Worm (Caenorhabditis elegans) whole organism, late embryonic: ENCODE measurements around the gene E01G6.1.

Source experiments
- ceh-22 ChIP-seq: sonication (generic microtip); optimal IDR thresholded peaks from 2 replicates; lab custom pipeline; 2017; ENCODE audit warnings: missing biosample characterization, missing genetic modification characterization
- ceh-34 ChIP-seq: sonication (generic microtip); optimal IDR thresholded peaks from 2 replicates; lab custom pipeline; 2016; ENCODE audit warnings: mild to moderate bottlenecking, missing genetic modification characterization, missing compliant biosample characterization
- ceh-48 ChIP-seq: sonication (generic microtip); optimal IDR thresholded peaks from 2 replicates; lab custom pipeline; 2016; ENCODE audit warnings: missing genetic modification characterization, inconsistent platforms, missing compliant biosample characterization
- ceh-9 ChIP-seq: sonication (generic microtip); optimal IDR thresholded peaks from 2 replicates; lab custom pipeline; 2016; ENCODE audit warnings: mild to moderate bottlenecking, missing genetic modification characterization, inconsistent platforms, missing compliant biosample characterization
- che-1 ChIP-seq: sonication (generic microtip); optimal IDR thresholded peaks from 2 replicates; lab custom pipeline; 2016; ENCODE audit warnings: mild to moderate bottlenecking, missing genetic modification characterization, missing compliant biosample characterization
- fkh-10 ChIP-seq: fragments of 150-350 bp; optimal IDR thresholded peaks from 2 replicates; lab custom pipeline; 2014; ENCODE audit warnings: missing biosample characterization, missing genetic modification reagents, missing genetic modification characterization
- lin-11 ChIP-seq: fragments of 200-800 bp; sonication (Bioruptor generic); optimal IDR thresholded peaks from 2 replicates; lab custom pipeline; 2018; ENCODE audit warnings: mild to moderate bottlenecking, missing genetic modification characterization, missing compliant biosample characterization
- nfya-1 ChIP-seq: sonication (generic microtip); optimal IDR thresholded peaks from 2 replicates; lab custom pipeline; 2017; ENCODE audit warnings: missing genetic modification characterization, mild to moderate bottlenecking, missing compliant biosample characterization, antibody characterized with exemption, moderate library complexity
- pha-4 ChIP-seq: fragments of 150-350 bp; optimal IDR thresholded peaks from 2 replicates; lab custom pipeline; 2018; ENCODE audit warnings: missing biosample characterization, missing genetic modification reagents, missing genetic modification characterization
- rnt-1 ChIP-seq: sonication (generic microtip); optimal IDR thresholded peaks from 2 replicates; lab custom pipeline; 2016; ENCODE audit warnings: missing genetic modification characterization, missing compliant biosample characterization
- syd-9 ChIP-seq: sonication (generic microtip); optimal IDR thresholded peaks from 2 replicates; lab custom pipeline; 2016; ENCODE audit warnings: mild to moderate bottlenecking, missing genetic modification characterization, moderate library complexity, missing compliant biosample characterization
- tbx-7 ChIP-seq: sonication (generic microtip); optimal IDR thresholded peaks from 2 replicates; lab custom pipeline; 2016; ENCODE audit warnings: missing genotype, missing genetic modification characterization, missing compliant biosample characterization
- unc-3 ChIP-seq, 2 experiments: fragments of 200-800 bp in 1 of 2; sonication (Bioruptor generic) in 1 of 2; sonication (generic microtip) in 1 of 2; conservative IDR thresholded peaks in 1 of 2; optimal IDR thresholded peaks in 1 of 2; 2 replicates each; pipeline versions ENCODE4 v1.3.6 to Lab custom; 2016 to 2022; ENCODE audit warnings: missing compliant biosample characterization in 2 of 2, missing genetic modification characterization in 2 of 2, missing genetic modification reagents in 1 of 2

DNA sequence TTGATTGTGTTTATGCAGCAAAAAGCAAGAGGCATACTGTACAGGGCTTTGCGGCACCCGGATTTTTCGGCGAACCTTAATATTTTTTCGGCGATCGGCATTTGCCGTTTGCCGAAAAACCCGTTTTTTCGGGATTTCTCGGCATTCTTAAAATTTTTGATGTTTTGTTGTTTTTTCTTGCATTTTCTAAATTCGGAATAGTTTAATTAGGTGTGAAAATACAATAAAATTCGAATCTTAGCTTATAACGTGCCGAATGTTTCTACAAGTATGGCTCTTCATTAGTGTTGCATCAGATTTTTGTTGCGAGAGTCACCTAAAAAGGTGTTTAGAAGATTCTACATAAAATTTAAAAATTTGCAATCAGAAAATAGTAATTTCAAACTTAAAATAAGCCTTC lies 14.9 kb downstream of the E01G6.1 start, which contains the start of gene C04B4.6:
- TF ChIP-seq ceh-9 (tag; lab: Kevin White, UChicago) (no peak), che-1 (tag; lab: Kevin White, UChicago) (no peak), nfya-1 (tag; lab: Kevin White, UChicago) (no peak), unc-3 (GFP tag; conservative IDR thresholded peaks at IDR 0.05; lab: Robert Waterston, UW) (no peak), unc-3 (tag; optimal IDR thresholded peaks at IDR 0.05; lab: Kevin White, UChicago) (no peak), ceh-22 (tag; lab: Kevin White, UChicago) (no peak), tbx-7 (tag; lab: Kevin White, UChicago) (no peak), ceh-48 (tag; lab: Kevin White, UChicago) (no peak), pha-4 (tag; lab: Kevin White, UChicago) (no peak), rnt-1 (tag; lab: Kevin White, UChicago) (no peak), ceh-34 (tag; lab: Kevin White, UChicago) (no peak), fkh-10 (no peak), lin-11 (tag; lab: Kevin White, UChicago) (no peak), syd-9 (no peak)
